Worm (Caenorhabditis elegans): Measurements from ENCODE around the gene mrpl-51.

ce11 chrIV:12044844-12045738, 14.0 kb downstream of the mrpl-51 start:
- TF ChIP-seq nhr-25 (tag; optimal IDR thresholded peaks at IDR 0.05; ENCODE audit: borderline replicate concordance, insufficient read depth) (no peak), daf-16 (GFP tag; optimal IDR thresholded peaks at IDR 0.05) (no peak), daf-16 (tag; optimal IDR thresholded peaks at IDR 0.05) (no peak), php-3 (GFP tag; IDR thresholded peaks at IDR 0.05) (no peak), lin-13 (GFP tag; optimal IDR thresholded peaks at IDR 0.05) (no peak)

All from whole organism, L4 larva.